Worm (Caenorhabditis elegans): ENCODE results near the gene slc-17.5.

ce11 chrV:8266232-8266631 lies 18.5 kb downstream of the slc-17.5 start, which contains the start of gene F21F8.5:
- no peak for TF ChIP-seq hnd-1 (tag; optimal IDR thresholded peaks at IDR 0.05)
- no peak for TF ChIP-seq ama-1 (optimal IDR thresholded peaks at IDR 0.05)
- TF ChIP-seq hmg-4 (GFP tag; optimal IDR thresholded peaks at IDR 0.05): no peak
- no peak for TF ChIP-seq F13C5.2 (tag; optimal IDR thresholded peaks at IDR 0.05)
- TF ChIP-seq B0310.2 (tag; optimal IDR thresholded peaks at IDR 0.05): no peak
- TF ChIP-seq hmbx-1 (tag; optimal IDR thresholded peaks at IDR 0.05): no peak

Data from whole organism, early embryonic.